Fruit fly (Drosophila melanogaster): ENCODE data around the gene CG32409.

- TF ChIP-seq Myc (optimal IDR thresholded peaks at IDR 0.05) (no peak), Sin3A (optimal IDR thresholded peaks at IDR 0.05) (no peak)
Measured at dm6 chr3L:5921216-5921615, 21.9 kb downstream of the CG32409 start, which contains the start of gene PXo.
